Worm (Caenorhabditis elegans) whole organism, L3 larva: ENCODE data around the gene ttr-29.

Experiments used
- elt-1 ChIP-seq: fragments of 150-350 bp; optimal IDR thresholded peaks from 2 replicates; lab custom pipeline; 2014; ENCODE audit warnings: missing biosample characterization, missing genetic modification characterization
- nhr-67 ChIP-seq: fragments of 150-350 bp; optimal IDR thresholded peaks from 2 replicates; lab custom pipeline; 2014; ENCODE audit warnings: missing biosample characterization, missing genetic modification characterization
- nhr-77 ChIP-seq: fragments of 150-350 bp; optimal IDR thresholded peaks from 2 replicates; lab custom pipeline; 2014; ENCODE audit warnings: missing biosample characterization, missing genetic modification characterization
- pha-4 ChIP-seq: fragments of 150-350 bp; optimal IDR thresholded peaks from 2 replicates; lab custom pipeline; 2014; ENCODE audit warnings: missing biosample characterization, missing genetic modification reagents, missing genetic modification characterization
- ztf-11 ChIP-seq: fragments of 150-350 bp; optimal IDR thresholded peaks from 2 replicates; lab custom pipeline; 2014; ENCODE audit warnings: missing biosample characterization, missing genetic modification characterization

DNA sequence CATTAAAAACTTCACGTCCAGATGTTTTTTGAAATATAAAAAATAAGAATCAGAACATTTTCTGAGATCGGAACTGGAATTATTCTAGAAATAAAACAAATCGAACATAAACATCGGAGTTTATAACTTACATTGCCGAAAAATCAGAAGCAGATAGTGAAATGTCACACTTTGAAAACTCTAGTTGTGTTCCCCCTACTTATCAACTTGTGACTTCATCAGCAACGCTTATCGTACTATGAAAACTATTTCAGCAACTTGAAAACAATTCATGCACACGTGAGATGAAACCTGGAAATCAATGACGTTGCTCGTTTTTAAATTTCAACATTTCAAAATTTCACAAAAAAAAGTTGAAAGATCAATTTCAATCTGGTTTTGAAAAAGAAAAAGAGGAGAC is 29.9 kb downstream of the ttr-29 start:
- no peak for TF ChIP-seq elt-1 (tag; lab: Kevin White, UChicago)
- TF ChIP-seq nhr-77 = no peak
- TF ChIP-seq nhr-67 (tag; lab: Kevin White, UChicago) = no peak
- no peak for TF ChIP-seq pha-4
- TF ChIP-seq ztf-11 (tag; lab: Kevin White, UChicago) = no peak
